Fruit fly (Drosophila melanogaster) whole organism: ENCODE data around the gene Elo68beta.

Experiments
- CG8478 ChIP-seq: fragments of >200 bp; optimal IDR thresholded peaks from 2 replicates; lab custom pipeline; 2018; ENCODE audit warnings: inconsistent platforms
- Dll ChIP-seq: fragments of >200 bp; optimal IDR thresholded peaks from 2 replicates; lab custom pipeline; 2017
- EcR ChIP-seq, 2 experiments: fragments of >200 bp; optimal IDR thresholded peaks; 2 replicates each; lab custom pipeline; 2017; ENCODE audit warnings: missing biosample characterization in 2 of 2, missing genetic modification characterization in 2 of 2, missing genetic modification reagents in 2 of 2
- pan ChIP-seq: fragments of >200 bp; optimal IDR thresholded peaks from 2 replicates; lab custom pipeline; 2017
- usp ChIP-seq: fragments of >200 bp; optimal IDR thresholded peaks from 2 replicates; lab custom pipeline; 2017; ENCODE audit warnings: missing biosample characterization, missing genetic modification characterization, mixed read lengths

DNA sequence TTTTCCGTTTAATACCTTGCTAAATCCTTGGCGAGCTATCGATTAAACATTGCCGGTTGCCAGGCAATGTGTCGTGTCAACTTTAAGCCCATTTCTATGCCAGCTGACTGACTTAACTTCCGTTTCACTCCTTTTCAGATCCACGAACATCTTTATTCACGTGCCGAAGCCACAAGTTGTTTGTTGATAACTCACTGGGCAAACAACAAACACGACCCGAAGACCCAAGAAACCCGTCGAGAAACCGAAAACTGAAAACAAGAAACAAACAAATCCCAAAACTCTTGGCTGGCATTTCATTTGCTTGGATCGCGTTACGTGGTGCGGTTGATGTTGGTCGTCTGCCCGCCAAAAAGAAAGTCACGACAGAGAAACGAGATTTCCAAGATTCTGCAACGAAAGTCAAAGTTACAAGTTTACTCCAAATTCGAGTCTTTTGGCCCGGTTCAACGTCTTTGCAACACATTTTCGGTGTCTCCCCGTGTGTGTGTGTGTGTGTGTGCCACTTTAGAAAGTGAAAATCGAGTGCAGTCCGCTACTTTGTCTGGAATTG, 49.3 kb upstream of the Elo68beta start, which contains the start of gene CG6216:
- TF ChIP-seq EcR (GFP tag; optimal IDR thresholded peaks at IDR 0.05; lab: Kevin White, UChicago) (no peak), pan (no peak), Dll (lab: Kevin White, UChicago) (no peak), usp (GFP tag; lab: Kevin White, UChicago) (no peak), CG8478 (lab: Kevin White, UChicago) (no peak)
